Worm (Caenorhabditis elegans): ENCODE measurements around the gene ufd-1.

- TF ChIP-seq ztf-29 (GFP tag; IDR thresholded peaks at IDR 0.05), result no peak
- no peak for TF ChIP-seq med-1 (GFP tag; optimal IDR thresholded peaks at IDR 0.05; ENCODE audit: insufficient read depth)
- TF ChIP-seq ztf-23 (GFP tag; IDR thresholded peaks at IDR 0.05), result no peak
Measured at ce11 chrIV:12359979-12360378, 29.3 kb upstream of the ufd-1 start.

Measured in whole organism, midembryonic.